Fruit fly (Drosophila melanogaster) whole organism, embryonic: ENCODE measurements around the gene CG5828.

Source experiments
- Ada2b ChIP-seq: fragments of 200-800 bp; sonication (Bioruptor generic); IDR thresholded peaks from 2 replicates; pipeline ENCODE4 v1.3.6; 2022; ENCODE audit warnings: missing biosample characterization, missing genetic modification characterization
- Antp ChIP-seq: fragments of 200-800 bp; sonication (Bioruptor generic); optimal IDR thresholded peaks from 3 replicates; lab custom pipeline; 2016; ENCODE audit warnings: missing biosample characterization, missing genetic modification characterization
- BEAF-32 ChIP-seq: fragments of 200-800 bp; sonication (Bioruptor generic); optimal IDR thresholded peaks from 3 replicates; lab custom pipeline; 2017; ENCODE audit warnings: missing biosample characterization, missing genetic modification characterization, mild to moderate bottlenecking, moderate library complexity, missing genetic modification reagents
- CG13424 ChIP-seq: fragments of 200-800 bp; sonication (Bioruptor generic); optimal IDR thresholded peaks from 2 replicates; lab custom pipeline; 2019; ENCODE audit warnings: missing biosample characterization, mild to moderate bottlenecking, missing genetic modification characterization, moderate library complexity
- CG13894 ChIP-seq: fragments of 200-800 bp; sonication (Bioruptor generic); optimal IDR thresholded peaks from 3 replicates; lab custom pipeline; 2018; ENCODE audit warnings: missing biosample characterization, mild to moderate bottlenecking, missing genetic modification characterization, moderate library complexity
- CG17328 ChIP-seq: fragments of 200-800 bp; sonication (Bioruptor generic); IDR thresholded peaks from 2 replicates; pipeline ENCODE4 v1.3.6; 2022; ENCODE audit warnings: missing biosample characterization, missing genetic modification characterization
- CG17361 ChIP-seq: fragments of 200-800 bp; sonication (Bioruptor generic); IDR thresholded peaks from 3 replicates; pipeline ENCODE4 v1.3.6; 2022; ENCODE audit warnings: missing biosample characterization, missing genetic modification characterization
- CG2678 ChIP-seq: fragments of 200-800 bp; sonication (Bioruptor generic); optimal IDR thresholded peaks from 3 replicates; lab custom pipeline; 2019; ENCODE audit warnings: missing biosample characterization, mild to moderate bottlenecking, missing genetic modification characterization, moderate library complexity
- CG30403 ChIP-seq: fragments of 200-800 bp; sonication (Bioruptor generic); optimal IDR thresholded peaks from 3 replicates; lab custom pipeline; 2016; ENCODE audit warnings: missing biosample characterization, missing genetic modification characterization
- CG4360 ChIP-seq: fragments of 200-800 bp; sonication (Bioruptor generic); IDR thresholded peaks from 2 replicates; pipeline ENCODE4 v1.3.6; 2022; ENCODE audit warnings: missing biosample characterization, missing genetic modification characterization
- CG4617 ChIP-seq: fragments of 200-800 bp; sonication (Bioruptor generic); optimal IDR thresholded peaks from 3 replicates; lab custom pipeline; 2016; ENCODE audit warnings: missing biosample characterization, missing genetic modification characterization, borderline replicate concordance
- CG5245 ChIP-seq: fragments of 200-800 bp; sonication (Bioruptor generic); optimal IDR thresholded peaks from 3 replicates; lab custom pipeline; 2016; ENCODE audit warnings: missing biosample characterization, missing genetic modification characterization
- CG6683 ChIP-seq: fragments of 200-800 bp; sonication (Bioruptor generic); optimal IDR thresholded peaks from 2 replicates; lab custom pipeline; 2017; ENCODE audit warnings: missing biosample characterization, mild to moderate bottlenecking, missing genetic modification characterization, missing genetic modification reagents
- CG6689 ChIP-seq: fragments of 200-800 bp; sonication (Bioruptor generic); IDR thresholded peaks from 2 replicates; pipeline ENCODE4 v1.3.6; 2022; ENCODE audit warnings: missing biosample characterization, missing genetic modification characterization
- CG7556 ChIP-seq: fragments of 200-800 bp; sonication (Bioruptor generic); optimal IDR thresholded peaks from 2 replicates; lab custom pipeline; 2017; ENCODE audit warnings: missing biosample characterization, mild to moderate bottlenecking, missing genetic modification characterization
- CG8359 ChIP-seq: fragments of 200-800 bp; sonication (Bioruptor generic); optimal IDR thresholded peaks from 2 replicates; lab custom pipeline; 2017; ENCODE audit warnings: missing biosample characterization, mild to moderate bottlenecking, missing genetic modification characterization, borderline replicate concordance
- Camta ChIP-seq: fragments of 200-800 bp; sonication (Bioruptor generic); optimal IDR thresholded peaks from 2 replicates; lab custom pipeline; 2016; ENCODE audit warnings: missing biosample characterization, missing genetic modification characterization
- CoRest ChIP-seq: fragments of 200-800 bp; sonication (Bioruptor generic); optimal IDR thresholded peaks from 3 replicates; lab custom pipeline; 2018; ENCODE audit warnings: missing biosample characterization, mild to moderate bottlenecking, missing genetic modification characterization, moderate library complexity
- Doc3 ChIP-seq: fragments of 200-800 bp; sonication (Bioruptor generic); IDR thresholded peaks from 3 replicates; pipeline ENCODE4 v1.3.6; 2022; ENCODE audit warnings: missing biosample characterization, missing genetic modification characterization; ENCODE audit not compliant: partially characterized antibody
- Fer1 ChIP-seq: fragments of 200-800 bp; sonication (Bioruptor generic); optimal IDR thresholded peaks from 2 replicates; lab custom pipeline; 2017; ENCODE audit warnings: missing biosample characterization, mild to moderate bottlenecking, missing genetic modification characterization
- HLHmδ ChIP-seq: fragments of 200-800 bp; sonication (Bioruptor generic); optimal IDR thresholded peaks from 2 replicates; lab custom pipeline; 2018; ENCODE audit warnings: missing biosample characterization, mild to moderate bottlenecking, missing genetic modification characterization, moderate library complexity
- Hr51 ChIP-seq, 2 experiments: fragments of 200-800 bp; sonication (Bioruptor generic); optimal IDR thresholded peaks; 2 replicates in 1 of 2; 3 replicates in 1 of 2; lab custom pipeline; 2016 to 2018; ENCODE audit warnings: missing biosample characterization in 2 of 2, missing genetic modification characterization in 2 of 2, mild to moderate bottlenecking in 1 of 2, moderate library complexity in 1 of 2
- Meics ChIP-seq: fragments of 200-800 bp; sonication (Bioruptor generic); optimal IDR thresholded peaks from 2 replicates; lab custom pipeline; 2017; ENCODE audit warnings: missing biosample characterization, mild to moderate bottlenecking, missing genetic modification characterization
- Taf1 ChIP-seq: fragments of 200-800 bp; sonication (Bioruptor generic); IDR thresholded peaks from 2 replicates; pipeline ENCODE4 v1.3.6; 2022; ENCODE audit warnings: missing biosample characterization, missing genetic modification characterization
- Usf ChIP-seq: fragments of 200-800 bp; sonication (Bioruptor generic); optimal IDR thresholded peaks from 2 replicates; lab custom pipeline; 2017; ENCODE audit warnings: missing genotype, missing biosample characterization, missing genetic modification characterization
- bsh ChIP-seq, 2 experiments: fragments of 200-800 bp; sonication (Bioruptor generic); optimal IDR thresholded peaks; 2 replicates each; lab custom pipeline; 2017 to 2018; ENCODE audit warnings: mild to moderate bottlenecking in 2 of 2, missing biosample characterization in 2 of 2, missing genetic modification characterization in 2 of 2, moderate library complexity in 1 of 2
- crol ChIP-seq: fragments of 200-800 bp; sonication (Bioruptor generic); IDR thresholded peaks from 2 replicates; pipeline ENCODE4 v1.3.6; 2022; ENCODE audit warnings: missing biosample characterization, missing genetic modification characterization
- dmrt99B ChIP-seq: fragments of 200-800 bp; sonication (Bioruptor generic); optimal IDR thresholded peaks from 2 replicates; lab custom pipeline; 2018; ENCODE audit warnings: missing biosample characterization, mild to moderate bottlenecking, missing genetic modification characterization, moderate library complexity
- eve ChIP-seq, 2 experiments: fragments of >200 bp; optimal IDR thresholded peaks; 2 replicates each; lab custom pipeline; 2017; ENCODE audit warnings: missing biosample characterization in 2 of 2, missing genetic modification characterization in 2 of 2
- gem ChIP-seq: fragments of 200-800 bp; sonication (Bioruptor generic); optimal IDR thresholded peaks from 2 replicates; lab custom pipeline; 2019; ENCODE audit warnings: missing biosample characterization, mild to moderate bottlenecking, missing genetic modification characterization, moderate library complexity
- ham ChIP-seq: fragments of 200-800 bp; sonication (Bioruptor generic); IDR thresholded peaks from 2 replicates; pipeline ENCODE4 v1.3.6; 2022; ENCODE audit warnings: missing biosample characterization, missing genetic modification characterization
- klu ChIP-seq: fragments of 200-800 bp; sonication (Bioruptor generic); IDR thresholded peaks from 2 replicates; pipeline ENCODE4 v1.3.6; 2022; ENCODE audit warnings: missing biosample characterization, missing genetic modification characterization
- knrl ChIP-seq: fragments of 200-800 bp; sonication (Bioruptor generic); IDR thresholded peaks from 3 replicates; pipeline ENCODE4 v1.3.6; 2022; ENCODE audit warnings: missing biosample characterization, missing genetic modification characterization; ENCODE audit not compliant: partially characterized antibody
- lab ChIP-seq: fragments of 200-800 bp; sonication (Bioruptor generic); optimal IDR thresholded peaks from 3 replicates; lab custom pipeline; 2017; ENCODE audit warnings: missing biosample characterization, missing genetic modification characterization, mild to moderate bottlenecking, moderate library complexity, missing genetic modification reagents
- lilli ChIP-seq: fragments of 200-800 bp; sonication (Bioruptor generic); optimal IDR thresholded peaks from 3 replicates; lab custom pipeline; 2016; ENCODE audit warnings: missing biosample characterization, missing genetic modification characterization
- oc ChIP-seq: fragments of 200-800 bp; sonication (Bioruptor generic); optimal IDR thresholded peaks from 2 replicates; lab custom pipeline; 2018; ENCODE audit warnings: missing biosample characterization, mild to moderate bottlenecking, missing genetic modification characterization, moderate library complexity
- pho ChIP-seq: fragments of 200-800 bp; sonication (Bioruptor generic); optimal IDR thresholded peaks from 2 replicates; lab custom pipeline; 2016; ENCODE audit warnings: missing biosample characterization, missing genetic modification characterization
- row ChIP-seq: fragments of 200-800 bp; sonication (Bioruptor generic); IDR thresholded peaks from 3 replicates; pipeline ENCODE4 v1.3.6; 2022; ENCODE audit warnings: missing biosample characterization, missing genetic modification characterization
- sc ChIP-seq, 3 experiments: fragments of >200 bp in 2 of 3; fragments of 200-800 bp in 1 of 3; sonication (Bioruptor generic) in 1 of 3; optimal IDR thresholded peaks; 2 replicates in 2 of 3; 3 replicates in 1 of 3; lab custom pipeline; 2017; ENCODE audit warnings: mild to moderate bottlenecking in 1 of 3, missing biosample characterization in 1 of 3, missing genetic modification characterization in 1 of 3, missing genetic modification reagents in 1 of 3
- sim ChIP-seq: fragments of 200-800 bp; sonication (Bioruptor generic); IDR thresholded peaks from 2 replicates; pipeline ENCODE4 v1.3.6; 2022; ENCODE audit warnings: missing biosample characterization, missing genetic modification characterization
- slou ChIP-seq: fragments of 200-800 bp; sonication (Bioruptor generic); optimal IDR thresholded peaks from 3 replicates; lab custom pipeline; 2016; ENCODE audit warnings: missing biosample characterization, missing genetic modification characterization
- sob ChIP-seq: fragments of 200-800 bp; sonication (Bioruptor generic); IDR thresholded peaks from 2 replicates; pipeline ENCODE4 v1.3.6; 2022; ENCODE audit warnings: missing biosample characterization, missing genetic modification characterization
- unpg ChIP-seq: fragments of 200-800 bp; sonication (Bioruptor generic); optimal IDR thresholded peaks from 3 replicates; lab custom pipeline; 2018; ENCODE audit warnings: missing biosample characterization, mild to moderate bottlenecking, missing genetic modification characterization, moderate library complexity
- wek ChIP-seq: fragments of 200-800 bp; sonication (Bioruptor generic); optimal IDR thresholded peaks from 3 replicates; lab custom pipeline; 2018; ENCODE audit warnings: missing biosample characterization, mild to moderate bottlenecking, missing genetic modification characterization, moderate library complexity
- z ChIP-seq: fragments of 200-800 bp; sonication (Bioruptor generic); IDR thresholded peaks from 3 replicates; pipeline ENCODE4 v1.3.6; 2022; ENCODE audit warnings: missing biosample characterization, missing genetic modification characterization
- zfh1 ChIP-seq: fragments of 200-800 bp; sonication (Bioruptor generic); IDR thresholded peaks from 3 replicates; pipeline ENCODE4 v1.3.6; 2022; ENCODE audit warnings: missing biosample characterization, missing genetic modification characterization

CG5828 gene

dm6 chr2L:5080225-5080867, 13.4 kb upstream of the CG5828 start (continued):
- TF ChIP-seq CG5245 (GFP tag; lab: Kevin White, UChicago) (no peak), eve (GFP tag; optimal IDR thresholded peaks at IDR 0.05; lab: Kevin White, UChicago) (no peak), Hr51 (GFP tag; optimal IDR thresholded peaks at IDR 0.05; lab: Kevin White, UChicago) (peak in 1 of 2 experiments; percentile 63), lilli (no peak), lab (GFP tag; lab: Kevin White, UChicago) (peak; percentile 16), CG6683 (no peak), CG13424 (tag; lab: Kevin White, UChicago) (peak; percentile 20), CG4617 (GFP tag; lab: Kevin White, UChicago) (no peak), wek (GFP tag; lab: Kevin White, UChicago) (no peak), dmrt99B (peak; percentile 32), crol (no peak), CG13894 (tag; lab: Kevin White, UChicago) (no peak), CG8359 (no peak), pho (GFP tag; lab: Kevin White, UChicago) (no peak), Camta (no peak), sc (optimal IDR thresholded peaks at IDR 0.05; lab: Kevin White, UChicago) (no peak), sc (GFP tag; optimal IDR thresholded peaks at IDR 0.05; lab: Kevin White, UChicago) (no peak), slou (GFP tag; lab: Kevin White, UChicago) (no peak), Doc3 (GFP tag; lab: Robert Waterston, UW) (no peak), z (GFP tag; lab: Robert Waterston, UW) (no peak), sim (GFP tag; lab: Robert Waterston, UW) (no peak), oc (tag; lab: Kevin White, UChicago) (peak; percentile 39), gem (peak; percentile 57), Taf1 (GFP tag; lab: Robert Waterston, UW) (no peak), knrl (GFP tag; lab: Robert Waterston, UW) (no peak), ham (GFP tag; lab: Robert Waterston, UW) (no peak), HLHmδ (no peak), CG4360 (GFP tag; lab: Robert Waterston, UW) (no peak), klu (GFP tag; lab: Robert Waterston, UW) (no peak), CG2678 (tag; lab: Kevin White, UChicago) (peak; percentile 53), CG17328 (GFP tag; lab: Robert Waterston, UW) (no peak), row (GFP tag; lab: Robert Waterston, UW) (no peak), CG30403 (peak; percentile 10), bsh (GFP tag; optimal IDR thresholded peaks at IDR 0.05; lab: Kevin White, UChicago) (peak in 1 of 2 experiments; percentile 77), CoRest (peak; percentile 18), Ada2b (GFP tag; lab: Robert Waterston, UW) (no peak), zfh1 (GFP tag; lab: Robert Waterston, UW) (0 out of 3 replicates have a peak, but pooled peaks have one; percentile 28), sob (GFP tag; lab: Robert Waterston, UW) (0 out of 2 replicates have a peak, but pooled peaks have one; percentile 7), BEAF-32 (GFP tag; lab: Kevin White, UChicago) (no peak), Usf (GFP tag; lab: Kevin White, UChicago) (no peak), CG17361 (GFP tag; lab: Robert Waterston, UW) (peak; percentile 35; the same call in 1 of the 3 replicates), unpg (GFP tag; lab: Kevin White, UChicago) (peak; percentile 2), Fer1 (GFP tag; lab: Kevin White, UChicago) (peak; percentile 14), CG7556 (GFP tag; lab: Kevin White, UChicago) (peak; percentile 28), Antp (GFP tag; lab: Kevin White, UChicago) (no peak), CG6689 (GFP tag; lab: Robert Waterston, UW) (no peak; the same call in 1 of the 2 replicates), Meics (GFP tag; lab: Kevin White, UChicago) (peak; percentile 2)
- TF ChIP-seq, all 482 proteins: peak for 38
